Worm (Caenorhabditis elegans) whole organism, L2 larva: Measurements from ENCODE around the gene srx-45.

Experiments
- aly-2 ChIP-seq: fragments of 150-350 bp; optimal IDR thresholded peaks from 2 replicates; lab custom pipeline; 2014; ENCODE audit warnings: missing biosample characterization, missing genetic modification characterization
- lsy-2 ChIP-seq, 2 experiments: fragments of 150-350 bp in 1 of 2; sonication (generic microtip) in 1 of 2; optimal IDR thresholded peaks; 2 replicates each; lab custom pipeline; 2014 to 2017; ENCODE audit warnings: missing biosample characterization in 2 of 2, missing genetic modification characterization in 2 of 2
- nhr-12 ChIP-seq: fragments of 150-350 bp; optimal IDR thresholded peaks from 2 replicates; lab custom pipeline; 2014; ENCODE audit warnings: missing biosample characterization, missing genetic modification characterization
- nhr-21 ChIP-seq: fragments of 150-350 bp; optimal IDR thresholded peaks from 2 replicates; lab custom pipeline; 2014; ENCODE audit warnings: missing biosample characterization, missing genetic modification characterization
- nhr-237 ChIP-seq: fragments of 150-350 bp; optimal IDR thresholded peaks from 2 replicates; lab custom pipeline; 2014; ENCODE audit warnings: missing biosample characterization, missing genetic modification characterization
- nhr-25 ChIP-seq: fragments of 150-350 bp; sonication (generic microtip); optimal IDR thresholded peaks from 3 replicates; lab custom pipeline; 2014; ENCODE audit warnings: missing biosample characterization, missing genetic modification characterization
- unc-55 ChIP-seq: fragments of 150-350 bp; sonication (generic microtip); optimal IDR thresholded peaks from 3 replicates; lab custom pipeline; 2014; ENCODE audit warnings: missing biosample characterization, missing genetic modification reagents, missing genetic modification characterization
- unc-62 ChIP-seq: fragments of 150-350 bp; optimal IDR thresholded peaks from 2 replicates; lab custom pipeline; 2014; ENCODE audit warnings: missing biosample characterization, missing genetic modification reagents, missing genetic modification characterization
- ztf-11 ChIP-seq: sonication (generic microtip); optimal IDR thresholded peaks from 2 replicates; lab custom pipeline; 2017; ENCODE audit warnings: missing biosample characterization, missing genetic modification characterization

ce11 chrIII:9344347-9344746 lies 37.9 kb upstream of the srx-45 start, which contains the start of gene emb-9:
- no peak for TF ChIP-seq nhr-25 (tag; lab: Kevin White, UChicago)
- no peak for TF ChIP-seq unc-55 (GFP tag; lab: Kevin White, UChicago)
- no peak for TF ChIP-seq unc-62 (GFP tag; lab: Kevin White, UChicago)
- TF ChIP-seq ztf-11: no peak
- TF ChIP-seq lsy-2 (tag; optimal IDR thresholded peaks at IDR 0.05; lab: Kevin White, UChicago): no peak
- TF ChIP-seq aly-2 (tag; lab: Kevin White, UChicago): no peak
- no peak for TF ChIP-seq nhr-237 (tag; lab: Kevin White, UChicago)
- no peak for TF ChIP-seq nhr-12 (tag; lab: Kevin White, UChicago)
- TF ChIP-seq nhr-21 (tag; lab: Kevin White, UChicago): no peak
